Worm (Caenorhabditis elegans): ENCODE data around the gene C35A5.4.

DNA sequence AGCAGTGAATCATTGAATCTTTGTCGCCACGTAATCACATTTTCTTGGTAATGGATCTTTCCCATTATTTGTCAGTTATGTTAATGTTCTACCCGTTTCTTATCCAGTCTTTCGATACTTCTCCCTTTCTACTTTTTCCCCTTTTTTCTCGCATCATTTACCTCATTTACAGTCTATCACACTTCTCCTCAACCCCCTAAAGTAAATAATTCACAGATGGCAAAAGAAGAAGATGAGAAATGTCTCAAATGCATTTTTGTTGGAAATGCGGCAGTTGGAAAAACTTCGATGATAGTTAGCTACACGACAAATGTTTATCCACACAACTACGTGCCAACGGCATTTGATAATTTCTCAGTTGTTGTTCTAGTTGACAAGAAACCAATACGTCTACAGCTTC, 34.8 kb upstream of the C35A5.4 start, which contains the start of gene chw-1:
- TF ChIP-seq zip-4 (GFP tag; optimal IDR thresholded peaks at IDR 0.05) (no peak), ztf-11 (tag; optimal IDR thresholded peaks at IDR 0.05) (no peak), C16A3.4 (tag; optimal IDR thresholded peaks at IDR 0.05) (no peak), lin-39 (tag; optimal IDR thresholded peaks at IDR 0.05) (no peak), elt-2 (tag; optimal IDR thresholded peaks at IDR 0.05) (no peak), aly-2 (tag; optimal IDR thresholded peaks at IDR 0.05) (no peak)

Data from whole organism, L1 larva.